Worm (Caenorhabditis elegans) whole organism, L4 larva: ENCODE results near the gene set-20.
A peak's percentile ranks its signal among the peaks of the same experiment; 100 is the strongest.

Experiments
- F44E2.7 ChIP-seq: fragments of 200-800 bp; sonication (Bioruptor generic); IDR thresholded peaks from 2 replicates; pipeline ENCODE4 v2.1.2; 2022; ENCODE audit warnings: missing genetic modification characterization, missing compliant biosample characterization
- F49E8.2 ChIP-seq: sonication (generic microtip); optimal IDR thresholded peaks from 2 replicates; lab custom pipeline; 2016; ENCODE audit warnings: missing compliant biosample characterization, mild to moderate bottlenecking, missing genetic modification characterization, borderline replicate concordance
- T20F7.1 ChIP-seq: fragments of 200-800 bp; sonication (Bioruptor generic); optimal IDR thresholded peaks from 2 replicates; lab custom pipeline; 2018; ENCODE audit warnings: mild to moderate bottlenecking, missing genetic modification characterization, missing compliant biosample characterization
- Y105C5A.15 ChIP-seq: fragments of 200-800 bp; sonication (Bioruptor generic); IDR thresholded peaks from 2 replicates; pipeline ENCODE4 v1.3.6; 2022; ENCODE audit warnings: missing genetic modification characterization, missing compliant biosample characterization
- ZK337.2 ChIP-seq: fragments of 200-800 bp; sonication (Bioruptor generic); IDR thresholded peaks from 2 replicates; pipeline ENCODE4 v1.3.6; 2022; ENCODE audit warnings: missing genetic modification reagents, missing genetic modification characterization, missing compliant biosample characterization
- aha-1 ChIP-seq: fragments of 150-350 bp; peaks from one replicate; lab custom pipeline; 2014; ENCODE audit warnings: missing biosample characterization, missing genetic modification characterization
- ama-1 ChIP-seq: fragments of 150-350 bp; optimal IDR thresholded peaks from 2 replicates; lab custom pipeline; 2014; ENCODE audit warnings: inconsistent platforms, mixed read lengths
- arid-1 ChIP-seq: fragments of 200-800 bp; sonication (Bioruptor generic); conservative IDR thresholded peaks from 2 replicates; pipeline ENCODE4 v1.3.6; 2022; ENCODE audit warnings: missing genetic modification reagents, missing genetic modification characterization, missing compliant biosample characterization
- ceh-20 ChIP-seq: fragments of 200-800 bp; sonication (Bioruptor generic); IDR thresholded peaks from 2 replicates; pipeline ENCODE4 v1.3.6; 2022; ENCODE audit warnings: missing genetic modification reagents, missing genetic modification characterization, missing compliant biosample characterization
- ces-1 ChIP-seq: fragments of 150-350 bp; sonication (generic microtip); optimal IDR thresholded peaks from 4 replicates; lab custom pipeline; 2014; ENCODE audit warnings: missing biosample characterization, missing genetic modification reagents, missing genetic modification characterization
- cey-2 ChIP-seq: sonication (generic microtip); optimal IDR thresholded peaks from 3 replicates; lab custom pipeline; 2017; ENCODE audit warnings: missing genetic modification characterization, mild to moderate bottlenecking, missing compliant biosample characterization, antibody characterized with exemption, borderline replicate concordance; ENCODE audit not compliant: insufficient read depth
- daf-12 ChIP-seq: fragments of 150-350 bp; optimal IDR thresholded peaks from 2 replicates; lab custom pipeline; 2014; ENCODE audit warnings: missing biosample characterization, missing genetic modification reagents, missing genetic modification characterization
- daf-16 ChIP-seq, 3 experiments: sonication (generic microtip); optimal IDR thresholded peaks; 2 replicates each; lab custom pipeline; 2016 to 2017; ENCODE audit warnings: missing genetic modification characterization in 3 of 3, missing genetic modification reagents in 3 of 3, mild to moderate bottlenecking in 2 of 3, missing compliant biosample characterization in 2 of 3, missing biosample characterization in 1 of 3, moderate library complexity in 1 of 3
- dpl-1 ChIP-seq: fragments of 150-350 bp; optimal IDR thresholded peaks from 2 replicates; lab custom pipeline; 2014; ENCODE audit warnings: missing biosample characterization, missing genetic modification reagents, missing genetic modification characterization
- egl-43 ChIP-seq: fragments of 200-800 bp; sonication (Bioruptor generic); IDR thresholded peaks from 2 replicates; pipeline ENCODE4 v1.3.6; 2022; ENCODE audit warnings: missing genetic modification reagents, missing genetic modification characterization, missing compliant biosample characterization
- gei-8 ChIP-seq: fragments of 200-800 bp; sonication (Bioruptor generic); optimal IDR thresholded peaks from 2 replicates; lab custom pipeline; 2018; ENCODE audit warnings: mild to moderate bottlenecking, missing genetic modification characterization, missing compliant biosample characterization
- hlh-30 ChIP-seq: sonication (generic microtip); optimal IDR thresholded peaks from 2 replicates; lab custom pipeline; 2017; ENCODE audit warnings: antibody characterized with exemption, mild to moderate bottlenecking, missing genetic modification characterization, missing compliant biosample characterization; ENCODE audit not compliant: insufficient read depth
- lim-7 ChIP-seq: fragments of 200-800 bp; sonication (Bioruptor generic); IDR thresholded peaks from 2 replicates; pipeline ENCODE4 v1.3.6; 2022; ENCODE audit warnings: missing genetic modification characterization, missing compliant biosample characterization
- mdt-29 ChIP-seq: fragments of 200-800 bp; sonication (Bioruptor generic); IDR thresholded peaks from 2 replicates; pipeline ENCODE4 v1.3.6; 2022; ENCODE audit warnings: missing genetic modification reagents, missing genetic modification characterization, missing compliant biosample characterization
- mes-2 ChIP-seq: sonication (generic microtip); optimal IDR thresholded peaks from 2 replicates; lab custom pipeline; 2016; ENCODE audit warnings: missing genotype, mild to moderate bottlenecking, missing genetic modification characterization, missing compliant biosample characterization; ENCODE audit not compliant: poor library complexity, severe bottlenecking
- mxl-3 ChIP-seq: fragments of 200-800 bp; sonication (Bioruptor generic); optimal IDR thresholded peaks from 2 replicates; lab custom pipeline; 2018; ENCODE audit warnings: mild to moderate bottlenecking, missing genetic modification characterization, missing compliant biosample characterization
- nhr-11 ChIP-seq: fragments of 150-350 bp; optimal IDR thresholded peaks from 2 replicates; lab custom pipeline; 2014; ENCODE audit warnings: missing biosample characterization, missing genetic modification characterization
- nhr-111 ChIP-seq: fragments of 200-800 bp; sonication (Bioruptor generic); optimal IDR thresholded peaks from 2 replicates; lab custom pipeline; 2018; ENCODE audit warnings: mild to moderate bottlenecking, missing genetic modification characterization, missing compliant biosample characterization
- nhr-28 ChIP-seq: fragments of 150-350 bp; optimal IDR thresholded peaks from 2 replicates; lab custom pipeline; 2014; ENCODE audit warnings: missing biosample characterization, missing genetic modification characterization
- nhr-41 ChIP-seq: fragments of 200-800 bp; sonication (Bioruptor generic); IDR thresholded peaks from 2 replicates; pipeline ENCODE4 v1.3.6; 2022; ENCODE audit warnings: missing genetic modification reagents, missing genetic modification characterization, missing compliant biosample characterization
- pqm-1 ChIP-seq: sonication (generic microtip); optimal IDR thresholded peaks from 2 replicates; lab custom pipeline; 2017; ENCODE audit warnings: missing biosample characterization, missing genetic modification characterization
- sdz-12 ChIP-seq: fragments of 200-800 bp; sonication (Bioruptor generic); optimal IDR thresholded peaks from 2 replicates; lab custom pipeline; 2018; ENCODE audit warnings: mild to moderate bottlenecking, missing genetic modification characterization, missing compliant biosample characterization
- set-16 ChIP-seq: fragments of 200-800 bp; sonication (Bioruptor generic); IDR thresholded peaks from 2 replicates; pipeline ENCODE4 v1.3.6; 2022; ENCODE audit warnings: missing genetic modification reagents, missing genetic modification characterization, missing compliant biosample characterization
- spr-3 ChIP-seq: fragments of 200-800 bp; sonication (Bioruptor generic); optimal IDR thresholded peaks from 2 replicates; lab custom pipeline; 2018; ENCODE audit warnings: mild to moderate bottlenecking, missing genetic modification characterization, missing compliant biosample characterization
- unc-62 ChIP-seq, 3 experiments: fragments of 150-350 bp in 1 of 3; sonication (generic microtip); optimal IDR thresholded peaks in 2 of 3; peaks in 1 of 3; 1 replicate in 1 of 3; 2 replicates in 2 of 3; lab custom pipeline; 2014 to 2017; ENCODE audit warnings: missing biosample characterization in 3 of 3, missing genetic modification characterization in 3 of 3, missing genetic modification reagents in 3 of 3, missing genotype in 1 of 3
- zfp-2 ChIP-seq: sonication (generic microtip); optimal IDR thresholded peaks from 2 replicates; lab custom pipeline; 2016; ENCODE audit warnings: mild to moderate bottlenecking, missing genetic modification characterization, missing compliant biosample characterization

set-20 gene

DNA sequence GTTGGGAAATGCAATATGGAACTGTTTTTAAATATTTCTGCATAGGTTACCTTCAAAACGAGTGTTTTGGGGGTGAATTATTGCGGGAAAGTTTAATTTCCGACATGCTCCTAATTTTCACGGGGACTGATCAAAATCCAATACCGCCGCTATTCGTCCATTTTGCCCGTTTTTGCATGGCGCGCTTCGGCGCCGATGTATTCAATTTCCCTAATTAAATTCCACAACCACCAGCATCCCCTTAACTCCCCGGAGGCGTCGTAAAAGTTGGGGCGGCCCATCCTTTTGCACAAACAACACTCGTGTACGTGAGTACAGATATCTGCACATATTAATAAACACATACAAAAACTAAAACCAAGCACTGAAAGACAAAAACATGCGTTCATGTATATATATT is 38.6 kb upstream of the set-20 start:
- peak in 1 of 2 experiments; percentile 49 for TF ChIP-seq unc-62 (GFP tag; optimal IDR thresholded peaks at IDR 0.05 in 1 of 2; lab: Kevin White, UChicago)
- no peak for TF ChIP-seq unc-62 (tag; optimal IDR thresholded peaks at IDR 0.05; lab: Kevin White, UChicago)
- TF ChIP-seq ces-1 = peak; percentile 53
- no peak for TF ChIP-seq daf-12 (tag; lab: Kevin White, UChicago)
- TF ChIP-seq sdz-12 (GFP tag; lab: Kevin White, UChicago) = no peak
- no peak for TF ChIP-seq F49E8.2 (tag; lab: Kevin White, UChicago)
- no peak for TF ChIP-seq spr-3 (GFP tag; lab: Kevin White, UChicago)
- no peak for TF ChIP-seq lim-7
- no peak for TF ChIP-seq Y105C5A.15 (GFP tag; lab: Robert Waterston, UW)
- no peak for TF ChIP-seq cey-2 (tag; lab: Kevin White, UChicago)
- no peak for TF ChIP-seq T20F7.1 (GFP tag; lab: Kevin White, UChicago)
- TF ChIP-seq nhr-111 (GFP tag; lab: Kevin White, UChicago) = no peak
- no peak for TF ChIP-seq hlh-30 (tag; lab: Kevin White, UChicago)
- no peak for TF ChIP-seq arid-1 (GFP tag; lab: Robert Waterston, UW)
- no peak for TF ChIP-seq mxl-3

DNA sequence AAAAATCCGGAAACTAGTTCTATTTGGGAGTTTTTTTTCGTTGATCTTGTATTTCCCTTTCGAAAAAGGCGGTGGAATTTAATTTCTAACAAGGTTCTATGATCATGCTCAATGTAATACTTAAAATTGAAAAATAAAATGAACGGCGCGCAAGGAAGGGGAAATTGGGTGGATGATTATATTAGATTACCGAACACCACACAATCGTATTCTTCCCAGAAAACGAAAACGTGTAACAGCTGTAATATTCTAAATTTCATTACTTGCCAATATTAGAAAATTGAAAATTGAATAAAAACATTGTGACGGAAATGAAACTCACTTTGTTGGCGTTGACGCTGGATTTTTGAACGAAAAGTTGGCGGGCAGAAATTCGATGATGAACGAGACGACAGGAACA is 37.8 kb upstream of the set-20 start:
- TF ChIP-seq ces-1 = peak; percentile 66
- peak; percentile 71 for TF ChIP-seq aha-1 (tag; lab: Kevin White, UChicago)
- no peak for TF ChIP-seq ceh-20

DNA sequence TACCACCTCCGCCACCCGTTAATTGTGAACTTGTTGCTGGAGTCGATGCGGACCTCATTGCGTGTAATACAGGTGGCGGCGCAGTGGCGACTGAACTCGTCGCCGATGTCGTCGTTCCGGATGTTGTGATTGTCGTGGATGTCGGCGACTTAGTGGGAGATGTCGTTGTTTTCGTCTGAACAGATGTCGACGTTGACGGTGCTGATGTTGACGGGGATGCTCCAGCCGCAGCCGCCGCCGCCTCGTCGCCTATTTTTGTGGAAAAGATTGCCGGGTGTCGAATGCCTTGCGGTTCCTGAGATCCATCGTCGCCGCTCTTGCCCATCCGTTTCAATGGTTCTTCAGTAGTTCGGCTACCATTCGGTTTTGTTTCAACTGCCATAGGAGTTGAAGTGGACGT is 35.0 kb upstream of the set-20 start:
- TF ChIP-seq dpl-1 (GFP tag; lab: Kevin White, UChicago) = no peak
- peak; percentile 62; the same call in 1 of the 2 replicates for TF ChIP-seq set-16 (GFP tag; lab: Robert Waterston, UW)
- TF ChIP-seq egl-43 (GFP tag; lab: Robert Waterston, UW) = 0 out of 2 replicates have a peak, but pooled peaks have one; percentile 12

DNA sequence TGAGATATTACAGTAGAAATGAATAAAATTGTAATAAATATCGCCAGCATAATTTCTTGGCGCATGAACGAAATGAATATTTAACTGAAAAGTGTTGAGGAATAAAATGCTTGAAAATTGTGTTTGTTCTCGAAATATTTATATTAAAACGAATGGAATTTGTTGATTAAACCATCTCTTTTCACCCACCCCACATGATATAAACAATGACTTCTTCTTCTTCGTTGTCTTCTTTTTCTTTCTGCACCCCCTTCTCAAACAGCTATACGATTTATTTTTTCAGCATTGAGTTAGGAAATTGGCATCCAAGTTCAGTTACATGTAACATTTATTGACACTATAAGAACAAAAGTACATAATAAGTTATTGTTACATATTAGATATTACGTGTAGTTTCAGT is 34.2 kb upstream of the set-20 start, which contains the start of gene C41G11.1:
TSS of gene C41G11.1 (minus strand) at position 101 of the 400 bp plus-strand sequence.
- TF ChIP-seq nhr-41 (GFP tag; lab: Robert Waterston, UW) (no peak), spr-3 (GFP tag; lab: Kevin White, UChicago) (no peak), nhr-11 (tag; lab: Kevin White, UChicago) (no peak), T20F7.1 (GFP tag; lab: Kevin White, UChicago) (no peak), ceh-20 (no peak), gei-8 (GFP tag; lab: Kevin White, UChicago) (no peak), zfp-2 (tag; lab: Kevin White, UChicago) (no peak), mdt-29 (no peak), ces-1 (no peak), lim-7 (no peak), ZK337.2 (GFP tag; lab: Robert Waterston, UW) (no peak), ama-1 (lab: Kevin White, UChicago) (no peak), nhr-28 (no peak), aha-1 (tag; lab: Kevin White, UChicago) (no peak), pqm-1 (tag; lab: Kevin White, UChicago) (no peak), F44E2.7 (GFP tag; lab: Robert Waterston, UW) (no peak), mes-2 (tag; lab: Kevin White, UChicago) (no peak)

DNA sequence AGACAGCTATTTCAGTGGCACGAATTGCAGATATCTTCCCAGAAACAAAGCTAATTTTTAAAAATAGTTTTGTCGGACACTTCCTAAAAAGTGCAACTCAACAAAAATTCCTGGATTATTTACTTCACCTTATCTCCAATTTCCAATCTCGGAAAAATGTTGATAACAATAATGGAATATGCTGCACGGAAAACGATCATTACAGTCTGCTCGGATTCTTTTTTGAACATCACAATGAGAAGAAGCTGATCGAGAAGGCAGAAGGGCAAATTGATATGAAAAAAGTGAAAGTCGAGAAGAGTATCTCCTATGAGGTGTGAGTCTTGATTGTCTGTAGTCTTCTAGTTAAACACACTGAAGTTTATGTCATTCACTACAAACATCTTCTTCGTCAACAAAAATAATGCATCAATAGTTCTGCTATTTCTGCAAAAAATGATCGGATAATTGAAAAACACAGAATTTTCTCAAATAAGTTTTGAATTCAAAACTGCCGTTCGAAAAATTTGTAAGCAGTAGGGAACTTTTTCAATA is 29.9 kb upstream of the set-20 start:
- TF ChIP-seq aha-1 (tag; lab: Kevin White, UChicago) = peak; percentile 81
- TF ChIP-seq nhr-28 = peak; percentile 97
- TF ChIP-seq mxl-3 = no peak
- TF ChIP-seq daf-16 (GFP tag; optimal IDR thresholded peaks at IDR 0.05; lab: Kevin White, UChicago) = no peak
- peak; percentile 64 for TF ChIP-seq daf-16 (tag; optimal IDR thresholded peaks at IDR 0.05; lab: Kevin White, UChicago)
